Worm (Caenorhabditis elegans) whole organism, L3 larva: ENCODE results near the gene W04D2.4.

Experiments
- R02D3.7 ChIP-seq: fragments of 150-350 bp; optimal IDR thresholded peaks from 2 replicates; lab custom pipeline; 2014; ENCODE audit warnings: missing biosample characterization, missing genetic modification characterization
- aly-2 ChIP-seq: fragments of 150-350 bp; optimal IDR thresholded peaks from 2 replicates; lab custom pipeline; 2014; ENCODE audit warnings: missing biosample characterization, missing genetic modification characterization
- ama-1 ChIP-seq: fragments of 150-350 bp; optimal IDR thresholded peaks from 2 replicates; lab custom pipeline; 2018
- ceh-16 ChIP-seq: sonication (generic microtip); optimal IDR thresholded peaks from 2 replicates; lab custom pipeline; 2017; ENCODE audit warnings: missing biosample characterization, missing genetic modification characterization
- ceh-28 ChIP-seq: fragments of 150-350 bp; optimal IDR thresholded peaks from 2 replicates; lab custom pipeline; 2014; ENCODE audit warnings: missing biosample characterization, missing genetic modification reagents, missing genetic modification characterization
- ceh-82 ChIP-seq: fragments of 150-350 bp; optimal IDR thresholded peaks from 2 replicates; lab custom pipeline; 2014; ENCODE audit warnings: missing biosample characterization, missing genetic modification characterization
- daf-12 ChIP-seq: fragments of 150-350 bp; optimal IDR thresholded peaks from 2 replicates; lab custom pipeline; 2014; ENCODE audit warnings: missing biosample characterization, missing genetic modification reagents, missing genetic modification characterization
- egl-27 ChIP-seq: sonication (generic microtip); optimal IDR thresholded peaks from 4 replicates; lab custom pipeline; 2017; ENCODE audit warnings: missing biosample characterization, missing genetic modification reagents, missing genetic modification characterization
- egl-5 ChIP-seq: fragments of 150-350 bp; optimal IDR thresholded peaks from 2 replicates; lab custom pipeline; 2017; ENCODE audit warnings: missing biosample characterization, missing genetic modification reagents, missing genetic modification characterization, inconsistent platforms
- elt-1 ChIP-seq: fragments of 150-350 bp; optimal IDR thresholded peaks from 2 replicates; lab custom pipeline; 2014; ENCODE audit warnings: missing biosample characterization, missing genetic modification characterization
- elt-2 ChIP-seq: sonication (generic microtip); optimal IDR thresholded peaks from 2 replicates; lab custom pipeline; 2016; ENCODE audit warnings: missing genetic modification reagents, mild to moderate bottlenecking, missing genetic modification characterization, missing compliant biosample characterization
- elt-3 ChIP-seq, 3 experiments: fragments of 150-350 bp in 1 of 3; sonication (generic microtip) in 2 of 3; optimal IDR thresholded peaks; 2 replicates in 2 of 3; 4 replicates in 1 of 3; lab custom pipeline; 2014 to 2017; ENCODE audit warnings: missing biosample characterization in 3 of 3, missing genetic modification characterization in 3 of 3
- eor-1 ChIP-seq, 2 experiments: fragments of 150-350 bp; optimal IDR thresholded peaks; 2 replicates each; lab custom pipeline; 2014 to 2018; ENCODE audit warnings: missing biosample characterization in 2 of 2, missing genetic modification characterization in 2 of 2
- fkh-10 ChIP-seq: sonication (generic microtip); optimal IDR thresholded peaks from 2 replicates; lab custom pipeline; 2017; ENCODE audit warnings: missing biosample characterization, missing genetic modification reagents, missing genetic modification characterization
- fos-1 ChIP-seq: fragments of 150-350 bp; optimal IDR thresholded peaks from 2 replicates; lab custom pipeline; 2014; ENCODE audit warnings: missing biosample characterization, missing genetic modification characterization
- hmg-11 ChIP-seq: sonication (generic microtip); optimal IDR thresholded peaks from 2 replicates; lab custom pipeline; 2016; ENCODE audit warnings: missing genetic modification characterization, missing compliant biosample characterization
- jun-1 ChIP-seq: fragments of 150-350 bp; optimal IDR thresholded peaks from 2 replicates; lab custom pipeline; 2014; ENCODE audit warnings: missing biosample characterization, missing genetic modification reagents, missing genetic modification characterization
- lin-15B ChIP-seq: fragments of 150-350 bp; optimal IDR thresholded peaks from 2 replicates; lab custom pipeline; 2014; ENCODE audit warnings: missing biosample characterization, missing genetic modification characterization
- lin-39 ChIP-seq: fragments of 150-350 bp; optimal IDR thresholded peaks from 2 replicates; lab custom pipeline; 2018; ENCODE audit warnings: missing biosample characterization, missing genetic modification reagents, missing genetic modification characterization
- lsy-12 ChIP-seq: sonication (generic microtip); optimal IDR thresholded peaks from 2 replicates; lab custom pipeline; 2016; ENCODE audit warnings: mild to moderate bottlenecking, missing genetic modification characterization, missing compliant biosample characterization
- mdl-1 ChIP-seq: fragments of 150-350 bp; optimal IDR thresholded peaks from 2 replicates; lab custom pipeline; 2014; ENCODE audit warnings: missing biosample characterization, missing genetic modification characterization
- mml-1 ChIP-seq: fragments of 150-350 bp; sonication (generic microtip); optimal IDR thresholded peaks from 3 replicates; lab custom pipeline; 2014; ENCODE audit warnings: missing biosample characterization, missing genetic modification characterization
- nfya-1 ChIP-seq: sonication (generic microtip); optimal IDR thresholded peaks from 2 replicates; lab custom pipeline; 2017; ENCODE audit warnings: missing genetic modification characterization, mild to moderate bottlenecking, missing compliant biosample characterization, antibody characterized with exemption, moderate library complexity; ENCODE audit not compliant: insufficient read depth
- nhr-12 ChIP-seq: fragments of 150-350 bp; optimal IDR thresholded peaks from 2 replicates; lab custom pipeline; 2014; ENCODE audit warnings: missing biosample characterization, missing genetic modification characterization
- nhr-23 ChIP-seq: fragments of 150-350 bp; optimal IDR thresholded peaks from 2 replicates; lab custom pipeline; 2014; ENCODE audit warnings: missing biosample characterization, missing genetic modification reagents, missing genetic modification characterization
- nhr-25 ChIP-seq: sonication (generic microtip); optimal IDR thresholded peaks from 2 replicates; lab custom pipeline; 2017; ENCODE audit warnings: missing biosample characterization, missing genetic modification characterization
- nhr-28 ChIP-seq: fragments of 150-350 bp; optimal IDR thresholded peaks from 2 replicates; lab custom pipeline; 2014; ENCODE audit warnings: missing biosample characterization, missing genetic modification characterization
- nhr-43 ChIP-seq: sonication (generic microtip); optimal IDR thresholded peaks from 2 replicates; lab custom pipeline; 2016; ENCODE audit warnings: mild to moderate bottlenecking, missing genetic modification characterization, missing compliant biosample characterization; ENCODE audit not compliant: poor library complexity, severe bottlenecking
- nhr-77 ChIP-seq: fragments of 150-350 bp; optimal IDR thresholded peaks from 2 replicates; lab custom pipeline; 2014; ENCODE audit warnings: missing biosample characterization, missing genetic modification characterization
- pha-4 ChIP-seq: fragments of 150-350 bp; optimal IDR thresholded peaks from 2 replicates; lab custom pipeline; 2014; ENCODE audit warnings: missing biosample characterization, missing genetic modification reagents, missing genetic modification characterization
- sea-2 ChIP-seq: fragments of 150-350 bp; sonication (generic microtip); optimal IDR thresholded peaks from 4 replicates; lab custom pipeline; 2014; ENCODE audit warnings: missing biosample characterization, missing genetic modification reagents, missing genetic modification characterization
- skn-1 ChIP-seq: fragments of 150-350 bp; optimal IDR thresholded peaks from 2 replicates; lab custom pipeline; 2014; ENCODE audit warnings: missing biosample characterization, missing genetic modification characterization
- snpc-4 ChIP-seq: fragments of 150-350 bp; optimal IDR thresholded peaks from 2 replicates; lab custom pipeline; 2014; ENCODE audit warnings: missing biosample characterization, missing genetic modification characterization
- tbx-2 ChIP-seq: sonication (generic microtip); optimal IDR thresholded peaks from 2 replicates; lab custom pipeline; 2016; ENCODE audit warnings: mild to moderate bottlenecking, missing genetic modification characterization, missing compliant biosample characterization
- unc-39 ChIP-seq: sonication (generic microtip); optimal IDR thresholded peaks from 4 replicates; lab custom pipeline; 2017; ENCODE audit warnings: missing biosample characterization, missing genetic modification characterization
- unc-62 ChIP-seq: fragments of 150-350 bp; sonication (generic microtip); optimal IDR thresholded peaks from 4 replicates; lab custom pipeline; 2014; ENCODE audit warnings: missing biosample characterization, missing genetic modification reagents, missing genetic modification characterization
- zag-1 ChIP-seq: fragments of 150-350 bp; optimal IDR thresholded peaks from 2 replicates; lab custom pipeline; 2014; ENCODE audit warnings: missing biosample characterization, missing genetic modification characterization
- ztf-11 ChIP-seq: fragments of 150-350 bp; optimal IDR thresholded peaks from 2 replicates; lab custom pipeline; 2014; ENCODE audit warnings: missing biosample characterization, missing genetic modification characterization
- ztf-4 ChIP-seq: fragments of 150-350 bp; optimal IDR thresholded peaks from 2 replicates; lab custom pipeline; 2014; ENCODE audit warnings: missing biosample characterization, missing genetic modification characterization

Gene W04D2.4

ce11 chrV:12542683-12543319 is 45.2 kb upstream of the W04D2.4 start:
- TF ChIP-seq nfya-1 (tag; lab: Kevin White, UChicago) = peak; percentile 18
- no peak for TF ChIP-seq zag-1 (tag; lab: Kevin White, UChicago)
- TF ChIP-seq jun-1 (tag; lab: Kevin White, UChicago) = peak; percentile 20
- peak; percentile 62 for TF ChIP-seq lsy-12 (tag; lab: Kevin White, UChicago)
- TF ChIP-seq daf-12 = no peak
- peak; percentile 1 for TF ChIP-seq ceh-82 (tag; lab: Kevin White, UChicago)
- TF ChIP-seq ceh-16 (tag; lab: Kevin White, UChicago) = no peak
- peak; percentile 78 for TF ChIP-seq nhr-25 (tag; lab: Kevin White, UChicago)
- TF ChIP-seq skn-1 (tag; lab: Kevin White, UChicago) = no peak
- TF ChIP-seq egl-27 (tag; lab: Kevin White, UChicago) = no peak
- TF ChIP-seq ceh-28 (tag; lab: Kevin White, UChicago) = no peak
- TF ChIP-seq mdl-1 (tag; lab: Kevin White, UChicago) = no peak
- peak; percentile 76 for TF ChIP-seq nhr-43
- TF ChIP-seq pha-4 (tag; lab: Kevin White, UChicago) = no peak
- TF ChIP-seq ama-1 = peak; percentile 20
- TF ChIP-seq unc-62 (GFP tag; lab: Kevin White, UChicago) = peak; percentile 7
- peak; percentile 81 for TF ChIP-seq nhr-23
- TF ChIP-seq tbx-2 (tag; lab: Kevin White, UChicago) = peak; percentile 56
- TF ChIP-seq fkh-10 (GFP tag; lab: Kevin White, UChicago) = no peak
- no peak for TF ChIP-seq mml-1 (tag; lab: Kevin White, UChicago)
- no peak for TF ChIP-seq aly-2 (tag; lab: Kevin White, UChicago)
- TF ChIP-seq nhr-77 = no peak
- TF ChIP-seq lin-39 = no peak
- TF ChIP-seq fos-1 = peak; percentile 61

ce11 chrV:12541207-12541606 is 43.7 kb upstream of the W04D2.4 start:
- no peak for TF ChIP-seq ztf-4 (tag; lab: Kevin White, UChicago)

- TF ChIP-seq nhr-23 (no peak), elt-3 (tag; optimal IDR thresholded peaks at IDR 0.05; lab: Kevin White, UChicago) (no peak), nhr-28 (tag; lab: Kevin White, UChicago) (no peak), lin-15B (tag; lab: Kevin White, UChicago) (no peak), lin-39 (no peak), tbx-2 (tag; lab: Kevin White, UChicago) (no peak), lsy-12 (tag; lab: Kevin White, UChicago) (no peak), nfya-1 (tag; lab: Kevin White, UChicago) (no peak), ama-1 (no peak), unc-39 (tag; lab: Kevin White, UChicago) (no peak), eor-1 (tag; optimal IDR thresholded peaks at IDR 0.05; lab: Kevin White, UChicago) (no peak), nhr-12 (tag; lab: Kevin White, UChicago) (no peak), snpc-4 (no peak), nhr-77 (no peak), unc-62 (GFP tag; lab: Kevin White, UChicago) (no peak), sea-2 (GFP tag; lab: Kevin White, UChicago) (no peak), mml-1 (tag; lab: Kevin White, UChicago) (no peak), elt-1 (tag; lab: Kevin White, UChicago) (no peak), fos-1 (no peak)
These were observed 43.2 kb upstream of the W04D2.4 start, which contains the start of gene F45D3.2 for ce11 chrV:12540739-12541138. F45D3.2 (plus strand) TSS chrV:12541039.

ce11 chrV:12540018-12540417 is 42.5 kb upstream of the W04D2.4 start:
- TF ChIP-seq R02D3.7 (tag; lab: Kevin White, UChicago) = no peak
- no peak for TF ChIP-seq elt-3 (tag; optimal IDR thresholded peaks at IDR 0.05; lab: Kevin White, UChicago)
- no peak for TF ChIP-seq nhr-25 (tag; lab: Kevin White, UChicago)
- TF ChIP-seq mdl-1 (tag; lab: Kevin White, UChicago) = no peak
- TF ChIP-seq hmg-11 (tag; lab: Kevin White, UChicago) = no peak
- no peak for TF ChIP-seq lsy-12 (tag; lab: Kevin White, UChicago)
- TF ChIP-seq nhr-12 (tag; lab: Kevin White, UChicago) = no peak
- peak; percentile 25 for TF ChIP-seq nhr-23
- no peak for TF ChIP-seq ceh-82 (tag; lab: Kevin White, UChicago)
- peak; percentile 37 for TF ChIP-seq daf-12
- TF ChIP-seq egl-5 (tag; lab: Kevin White, UChicago) = no peak
- peak; percentile 5 for TF ChIP-seq elt-2 (tag; lab: Kevin White, UChicago)
- TF ChIP-seq nfya-1 (tag; lab: Kevin White, UChicago) = peak; percentile 45
- no peak for TF ChIP-seq jun-1 (tag; lab: Kevin White, UChicago)
- TF ChIP-seq nhr-43 = no peak
- no peak for TF ChIP-seq ztf-11 (tag; lab: Kevin White, UChicago)
- peak; percentile 88 for TF ChIP-seq unc-62 (GFP tag; lab: Kevin White, UChicago)
- TF ChIP-seq sea-2 (GFP tag; lab: Kevin White, UChicago) = no peak
- no peak for TF ChIP-seq snpc-4
